Fruit fly (Drosophila melanogaster) S2 (cell line): ENCODE measurements around the gene Akh.

Source experiments
- CG8478 ChIP-seq: fragments of >200 bp; optimal IDR thresholded peaks from 2 replicates; lab custom pipeline; 2018
- CTCF ChIP-seq, 2 experiments: fragments of >200 bp; optimal IDR thresholded peaks; 2 replicates each; lab custom pipeline; 2018

Akh gene

dm6 chr3L:4138804-4139521 is 2.3 kb upstream of the Akh start, which contains the start of the genes Rop and Ras64B:
Rop (minus strand) TSS chr3L:4138996.
Ras64B (plus strand) TSS chr3L:4139076.
- no peak for TF ChIP-seq CG8478 (lab: Kevin White, UChicago)
- peak in 1 of 2 experiments; percentile 43 for TF ChIP-seq CTCF (optimal IDR thresholded peaks at IDR 0.05; lab: Kevin White, UChicago)

dm6 chr3L:4142064-4142463 is 797 bp downstream of the Akh start, which contains the start of gene CG32260:
CG32260 (plus strand) TSS chr3L:4142364.
- TF ChIP-seq CTCF (optimal IDR thresholded peaks at IDR 0.05; lab: Kevin White, UChicago) (no peak), CG8478 (lab: Kevin White, UChicago) (no peak)

dm6 chr3L:4145229-4145628 is 4.0 kb downstream of the Akh start:
- TF ChIP-seq CTCF (optimal IDR thresholded peaks at IDR 0.05; lab: Kevin White, UChicago), result no peak

- TF ChIP-seq CG8478 (lab: Kevin White, UChicago), result no peak
- no peak for TF ChIP-seq CTCF (optimal IDR thresholded peaks at IDR 0.05; lab: Kevin White, UChicago)
Measured at dm6 chr3L:4148406-4148975, 7.2 kb downstream of the Akh start, which contains the start of gene CG1299. CG1299 (plus strand) TSS chr3L:4148696.

dm6 chr3L:4157852-4158251 is 16.6 kb downstream of the Akh start:
- no peak for TF ChIP-seq CTCF (optimal IDR thresholded peaks at IDR 0.05; lab: Kevin White, UChicago)
- no peak for TF ChIP-seq CG8478 (lab: Kevin White, UChicago)

- TF ChIP-seq CTCF (optimal IDR thresholded peaks at IDR 0.05; lab: Kevin White, UChicago) (no peak), CG8478 (lab: Kevin White, UChicago) (no peak)
Measured at dm6 chr3L:4158361-4158760, 17.1 kb downstream of the Akh start.

- TF ChIP-seq CTCF (optimal IDR thresholded peaks at IDR 0.05; lab: Kevin White, UChicago) (no peak), CG8478 (lab: Kevin White, UChicago) (no peak)
Measured at dm6 chr3L:4159264-4159663, 18.0 kb downstream of the Akh start.

dm6 chr3L:4160926-4161325 is 19.7 kb downstream of the Akh start, which contains the start of gene nab:
nab (minus strand) TSS chr3L:4160932.
- no peak for TF ChIP-seq CG8478 (lab: Kevin White, UChicago)

- TF ChIP-seq CG8478 (lab: Kevin White, UChicago), result no peak
- no peak for TF ChIP-seq CTCF (optimal IDR thresholded peaks at IDR 0.05; lab: Kevin White, UChicago)
Measured at dm6 chr3L:4167353-4167842, 26.1 kb downstream of the Akh start, which contains the start of gene mas. mas (minus strand) TSS chr3L:4167464.

- peak in 1 of 2 experiments; percentile 15 for TF ChIP-seq CTCF (optimal IDR thresholded peaks at IDR 0.05; lab: Kevin White, UChicago)
- no peak for TF ChIP-seq CG8478 (lab: Kevin White, UChicago)
Measured at dm6 chr3L:4169957-4170651, 28.8 kb downstream of the Akh start, which contains the start of gene Ero1L. Ero1L (plus strand) TSS chr3L:4170404.

dm6 chr3L:4173584-4173983 is 32.3 kb downstream of the Akh start, which contains the start of gene CG18675:
CG18675 (plus strand) TSS chr3L:4173884.
- TF ChIP-seq CTCF (optimal IDR thresholded peaks at IDR 0.05; lab: Kevin White, UChicago), result no peak
- no peak for TF ChIP-seq CG8478 (lab: Kevin White, UChicago)

- no peak for TF ChIP-seq CG8478 (lab: Kevin White, UChicago)
- TF ChIP-seq CTCF (optimal IDR thresholded peaks at IDR 0.05; lab: Kevin White, UChicago), result no peak
Measured at dm6 chr3L:4177981-4178562, 36.8 kb downstream of the Akh start, which contains the start of gene Teh4. Teh4 (minus strand) TSS chr3L:4178270.

- no peak for TF ChIP-seq CTCF (optimal IDR thresholded peaks at IDR 0.05; lab: Kevin White, UChicago)
- no peak for TF ChIP-seq CG8478 (lab: Kevin White, UChicago)
Measured at dm6 chr3L:4184563-4184962, 43.3 kb downstream of the Akh start, which contains the start of gene Teh3. Teh3 (minus strand) TSS chr3L:4184663.

- TF ChIP-seq CTCF (optimal IDR thresholded peaks at IDR 0.05; lab: Kevin White, UChicago) (no peak), CG8478 (lab: Kevin White, UChicago) (no peak)
Measured at dm6 chr3L:4185259-4185658, 44.0 kb downstream of the Akh start.
